Fruit fly (Drosophila melanogaster): Measurements from ENCODE around the gene CG34160.

CG34160 gene

DNA sequence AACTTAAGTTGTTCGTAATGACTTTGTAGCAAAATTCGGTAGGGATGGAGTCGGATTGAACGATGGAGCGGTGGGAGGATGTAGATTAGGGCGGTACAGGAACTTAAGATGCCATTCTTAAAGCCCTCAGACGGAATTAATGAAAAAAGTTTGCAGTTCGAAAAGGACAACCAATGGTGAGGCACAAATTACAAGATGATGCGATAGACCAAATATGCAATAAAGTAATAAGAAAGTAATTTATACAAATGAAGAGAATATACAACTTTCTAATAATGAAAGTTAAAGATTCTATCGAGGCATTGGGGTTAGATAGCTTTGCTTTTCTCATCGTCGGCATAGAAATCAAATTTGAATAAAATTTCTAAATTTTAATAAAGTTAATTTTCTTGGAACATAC is 12.6 kb upstream of the CG34160 start, which contains the start of gene CG6138:
Gene CG6138 (plus strand): TSS at position 301 of the 400 bp plus-strand sequence.
- TF ChIP-seq CG17806 (tag; optimal IDR thresholded peaks at IDR 0.05) (no peak), D1 (tag; optimal IDR thresholded peaks at IDR 0.05) (no peak), CG14655 (GFP tag; optimal IDR thresholded peaks at IDR 0.05) (no peak), Snoo (tag; optimal IDR thresholded peaks at IDR 0.05) (no peak), CG32121 (GFP tag; IDR thresholded peaks at IDR 0.05) (no peak), fd96Ca (GFP tag; IDR thresholded peaks at IDR 0.05) (no peak), CG15710 (tag; optimal IDR thresholded peaks at IDR 0.05) (no peak), rn (GFP tag; IDR thresholded peaks at IDR 0.05) (no peak), CG9948 (tag; optimal IDR thresholded peaks at IDR 0.05) (no peak), CG12605 (GFP tag; IDR thresholded peaks at IDR 0.05) (no peak), Ets98B (GFP tag; IDR thresholded peaks at IDR 0.05) (no peak), CG4496 (GFP tag; IDR thresholded peaks at IDR 0.05) (no peak)

DNA sequence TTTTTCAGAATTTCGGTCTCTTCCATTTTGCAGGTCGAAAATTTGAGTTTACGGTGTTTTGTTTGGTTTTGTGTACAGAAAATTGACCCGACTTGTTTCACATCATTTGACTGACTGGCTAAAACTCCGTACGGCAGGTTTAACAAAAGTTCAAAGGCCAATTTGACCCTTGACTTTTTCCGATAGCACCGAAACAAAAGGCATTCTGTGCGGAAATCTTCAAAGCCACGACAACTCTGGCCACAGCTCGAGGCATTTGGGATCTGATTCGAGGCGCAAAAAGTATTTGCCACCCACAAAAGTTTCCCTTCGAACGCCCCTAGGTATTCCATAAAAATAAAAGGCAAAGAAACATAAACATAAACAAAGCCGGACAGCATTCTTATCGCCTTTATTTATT is 1.9 kb upstream of the CG34160 start, which contains the start of gene w-cup:
Gene w-cup (minus strand): TSS at position 101 of the 400 bp plus-strand sequence.
- no peak for TF ChIP-seq D1 (tag; optimal IDR thresholded peaks at IDR 0.05)
- no peak for TF ChIP-seq Pif1A (GFP tag; optimal IDR thresholded peaks at IDR 0.05)
- TF ChIP-seq CG14655 (GFP tag; optimal IDR thresholded peaks at IDR 0.05): no peak
- no peak for TF ChIP-seq CG12605 (GFP tag; IDR thresholded peaks at IDR 0.05)
- no peak for TF ChIP-seq CG8301 (tag; optimal IDR thresholded peaks at IDR 0.05)
- TF ChIP-seq CG34367 (tag; optimal IDR thresholded peaks at IDR 0.05): no peak
- no peak for TF ChIP-seq CG17806 (tag; optimal IDR thresholded peaks at IDR 0.05)
- TF ChIP-seq CG32121 (GFP tag; IDR thresholded peaks at IDR 0.05): no peak
- TF ChIP-seq Snoo (tag; optimal IDR thresholded peaks at IDR 0.05): no peak
- no peak for TF ChIP-seq EcR (GFP tag; optimal IDR thresholded peaks at IDR 0.05)
- TF ChIP-seq gl (tag; optimal IDR thresholded peaks at IDR 0.05): no peak

DNA sequence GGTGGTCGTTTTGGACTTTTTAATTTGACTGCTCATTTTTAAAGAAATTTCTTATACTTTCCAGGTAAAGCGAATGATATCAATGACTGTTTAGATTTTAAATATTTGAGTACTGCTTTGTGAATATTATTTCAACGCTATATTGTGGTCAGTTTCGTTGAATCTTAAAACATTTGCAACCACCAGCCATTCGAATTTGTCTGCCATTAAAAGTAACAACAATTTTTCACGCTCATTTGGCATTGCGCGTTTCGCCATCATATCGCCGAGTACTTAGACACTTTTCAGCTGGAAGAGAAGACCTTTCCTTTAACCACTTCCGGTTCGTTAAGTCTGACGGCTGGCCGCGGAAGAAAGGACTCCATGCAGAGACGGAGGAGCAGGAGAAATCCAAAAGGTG is 2.0 kb downstream of the CG34160 start, which contains the start of gene CG34161:
Gene CG34161 (minus strand): TSS at position 101 of the 400 bp plus-strand sequence.
- no peak for TF ChIP-seq fd96Ca (GFP tag; IDR thresholded peaks at IDR 0.05)
- no peak for TF ChIP-seq CG17806 (tag; optimal IDR thresholded peaks at IDR 0.05)
- no peak for TF ChIP-seq CG4496 (GFP tag; IDR thresholded peaks at IDR 0.05)
- no peak for TF ChIP-seq CG9948 (tag; optimal IDR thresholded peaks at IDR 0.05)
- no peak for TF ChIP-seq Pif1B (GFP tag; optimal IDR thresholded peaks at IDR 0.05)
- TF ChIP-seq CG14655 (GFP tag; optimal IDR thresholded peaks at IDR 0.05): no peak
- no peak for TF ChIP-seq Pif1A (GFP tag; optimal IDR thresholded peaks at IDR 0.05)
- no peak for TF ChIP-seq gl (tag; optimal IDR thresholded peaks at IDR 0.05)
- TF ChIP-seq CG8159 (tag; optimal IDR thresholded peaks at IDR 0.05): no peak
- no peak for TF ChIP-seq Ets98B (GFP tag; IDR thresholded peaks at IDR 0.05)
- no peak for TF ChIP-seq CG12605 (GFP tag; IDR thresholded peaks at IDR 0.05)
- no peak for TF ChIP-seq CG10348 (GFP tag; IDR thresholded peaks at IDR 0.05)
- no peak for TF ChIP-seq CG15710 (tag; optimal IDR thresholded peaks at IDR 0.05)

DNA sequence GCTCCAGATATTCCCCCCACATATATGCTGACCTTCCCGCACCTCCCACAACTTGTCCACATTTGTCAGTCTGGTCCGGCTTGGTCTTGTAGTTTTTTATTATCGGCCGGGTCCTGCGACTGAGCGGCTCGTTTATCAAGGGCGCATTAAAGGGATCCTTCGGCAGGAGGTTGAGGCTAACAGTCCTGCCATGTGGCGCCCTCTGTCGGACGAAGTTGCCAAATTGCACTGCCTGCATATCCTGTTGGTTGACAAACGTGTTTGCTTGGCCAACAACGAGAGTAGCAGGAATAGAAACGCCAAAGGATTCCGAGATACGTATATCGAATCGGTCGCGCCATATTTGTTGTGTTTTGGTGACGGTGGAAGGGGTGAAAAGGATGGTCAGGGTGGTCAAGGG is 24.1 kb downstream of the CG34160 start:
- TF ChIP-seq D1 (tag; optimal IDR thresholded peaks at IDR 0.05) (no peak), CG32121 (GFP tag; IDR thresholded peaks at IDR 0.05) (no peak), CG15710 (tag; optimal IDR thresholded peaks at IDR 0.05) (no peak), Ets98B (GFP tag; IDR thresholded peaks at IDR 0.05) (no peak), CG9948 (tag; optimal IDR thresholded peaks at IDR 0.05) (no peak), Pif1B (GFP tag; optimal IDR thresholded peaks at IDR 0.05) (no peak), CG8159 (tag; optimal IDR thresholded peaks at IDR 0.05) (no peak), gl (tag; optimal IDR thresholded peaks at IDR 0.05) (no peak), CG4496 (GFP tag; IDR thresholded peaks at IDR 0.05) (no peak), CG8301 (tag; optimal IDR thresholded peaks at IDR 0.05) (no peak), fd96Ca (GFP tag; IDR thresholded peaks at IDR 0.05) (no peak), Pif1A (GFP tag; optimal IDR thresholded peaks at IDR 0.05) (no peak), CG14655 (GFP tag; optimal IDR thresholded peaks at IDR 0.05) (no peak), CG34367 (tag; optimal IDR thresholded peaks at IDR 0.05) (no peak), CG13204 (GFP tag; optimal IDR thresholded peaks at IDR 0.05) (no peak), EcR (GFP tag; optimal IDR thresholded peaks at IDR 0.05) (no peak), CG17806 (tag; optimal IDR thresholded peaks at IDR 0.05) (no peak), CG10348 (GFP tag; IDR thresholded peaks at IDR 0.05) (no peak), CG12605 (GFP tag; IDR thresholded peaks at IDR 0.05) (no peak)

DNA sequence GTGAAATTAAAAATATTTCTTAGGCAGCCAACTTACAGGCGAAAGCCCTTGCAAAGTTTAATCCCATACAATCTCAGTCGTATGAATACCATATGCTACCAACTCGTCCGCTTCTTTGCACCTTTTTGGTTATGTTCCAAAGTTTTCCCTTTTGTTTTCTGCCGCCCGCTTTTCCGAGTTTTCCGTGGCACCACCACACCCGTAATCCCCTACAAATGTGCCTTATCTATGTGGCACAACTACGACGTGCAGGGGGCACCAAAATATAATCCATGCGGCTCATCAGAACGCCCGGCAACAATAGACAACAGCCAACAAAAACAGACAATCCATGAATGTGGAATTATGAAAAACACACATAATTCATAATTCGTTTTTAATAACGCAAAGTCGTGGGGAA is 28.1 kb downstream of the CG34160 start:
- TF ChIP-seq Snoo (tag; optimal IDR thresholded peaks at IDR 0.05) (no peak), Ets98B (GFP tag; IDR thresholded peaks at IDR 0.05) (no peak), CG14655 (GFP tag; optimal IDR thresholded peaks at IDR 0.05) (no peak), Pif1B (GFP tag; optimal IDR thresholded peaks at IDR 0.05) (no peak), CG10348 (GFP tag; IDR thresholded peaks at IDR 0.05) (no peak), Pif1A (GFP tag; optimal IDR thresholded peaks at IDR 0.05) (no peak), CG9948 (tag; optimal IDR thresholded peaks at IDR 0.05) (no peak), CG8301 (tag; optimal IDR thresholded peaks at IDR 0.05) (no peak), rn (GFP tag; IDR thresholded peaks at IDR 0.05) (no peak), CG34367 (tag; optimal IDR thresholded peaks at IDR 0.05) (no peak), CG8159 (tag; optimal IDR thresholded peaks at IDR 0.05) (no peak), CG32121 (GFP tag; IDR thresholded peaks at IDR 0.05) (no peak), gl (tag; optimal IDR thresholded peaks at IDR 0.05) (no peak)

DNA sequence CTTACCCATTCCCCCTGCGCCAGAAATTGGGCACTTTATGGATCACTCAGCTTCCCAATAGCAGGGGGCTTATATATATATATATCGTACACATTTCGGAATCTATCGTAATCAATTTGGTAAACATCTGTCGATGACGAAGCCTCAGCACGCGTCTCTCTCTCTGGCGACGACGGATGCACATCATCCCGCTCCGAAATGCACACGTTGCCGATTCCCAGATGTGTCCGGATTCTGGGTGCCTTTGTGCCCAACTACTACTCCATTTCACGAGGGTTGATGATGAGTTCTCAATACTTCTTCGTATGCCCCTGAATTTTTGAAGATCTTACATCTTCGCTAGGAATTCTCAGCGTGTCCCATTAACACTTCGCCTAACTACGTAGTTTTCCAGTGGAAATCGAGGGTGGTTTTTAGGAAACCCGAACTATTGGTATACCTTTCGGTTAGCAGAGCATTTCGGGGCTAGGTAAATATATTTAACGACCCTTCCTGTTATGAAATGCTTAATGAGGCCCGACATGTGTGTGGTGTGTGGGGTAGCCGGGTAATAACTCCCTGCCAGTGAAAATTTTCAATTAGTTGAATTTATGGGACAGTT is 29.2 kb downstream of the CG34160 start:
- no peak for TF ChIP-seq CG32121 (GFP tag; IDR thresholded peaks at IDR 0.05)
- TF ChIP-seq CG34367 (tag; optimal IDR thresholded peaks at IDR 0.05): no peak
- no peak for TF ChIP-seq Snoo (tag; optimal IDR thresholded peaks at IDR 0.05)
- TF ChIP-seq CG13204 (GFP tag; optimal IDR thresholded peaks at IDR 0.05): no peak
- TF ChIP-seq CG8159 (tag; optimal IDR thresholded peaks at IDR 0.05): no peak
- no peak for TF ChIP-seq CG8301 (tag; optimal IDR thresholded peaks at IDR 0.05)
- TF ChIP-seq CG14655 (GFP tag; optimal IDR thresholded peaks at IDR 0.05): no peak
- no peak for TF ChIP-seq CG4496 (GFP tag; IDR thresholded peaks at IDR 0.05)
- no peak for TF ChIP-seq D1 (tag; optimal IDR thresholded peaks at IDR 0.05)
- TF ChIP-seq Pif1A (GFP tag; optimal IDR thresholded peaks at IDR 0.05): no peak
- TF ChIP-seq CG12605 (GFP tag; IDR thresholded peaks at IDR 0.05): no peak
- no peak for TF ChIP-seq EcR (GFP tag; optimal IDR thresholded peaks at IDR 0.05)

All from whole organism, pupa.